Worm (Caenorhabditis elegans) whole organism, L2 larva: ENCODE data around the gene Y48D7A.1.

Experiments
- fos-1 ChIP-seq: fragments of 150-350 bp; optimal IDR thresholded peaks from 2 replicates; lab custom pipeline; 2014; ENCODE audit warnings: missing biosample characterization, missing genetic modification characterization
- lsy-2 ChIP-seq, 2 experiments: fragments of 150-350 bp in 1 of 2; sonication (generic microtip) in 1 of 2; optimal IDR thresholded peaks; 2 replicates each; lab custom pipeline; 2014 to 2017; ENCODE audit warnings: missing biosample characterization in 2 of 2, missing genetic modification characterization in 2 of 2
- nhr-237 ChIP-seq: fragments of 150-350 bp; optimal IDR thresholded peaks from 2 replicates; lab custom pipeline; 2014; ENCODE audit warnings: missing biosample characterization, missing genetic modification characterization
- unc-62 ChIP-seq: fragments of 150-350 bp; optimal IDR thresholded peaks from 2 replicates; lab custom pipeline; 2014; ENCODE audit warnings: missing biosample characterization, missing genetic modification reagents, missing genetic modification characterization

DNA sequence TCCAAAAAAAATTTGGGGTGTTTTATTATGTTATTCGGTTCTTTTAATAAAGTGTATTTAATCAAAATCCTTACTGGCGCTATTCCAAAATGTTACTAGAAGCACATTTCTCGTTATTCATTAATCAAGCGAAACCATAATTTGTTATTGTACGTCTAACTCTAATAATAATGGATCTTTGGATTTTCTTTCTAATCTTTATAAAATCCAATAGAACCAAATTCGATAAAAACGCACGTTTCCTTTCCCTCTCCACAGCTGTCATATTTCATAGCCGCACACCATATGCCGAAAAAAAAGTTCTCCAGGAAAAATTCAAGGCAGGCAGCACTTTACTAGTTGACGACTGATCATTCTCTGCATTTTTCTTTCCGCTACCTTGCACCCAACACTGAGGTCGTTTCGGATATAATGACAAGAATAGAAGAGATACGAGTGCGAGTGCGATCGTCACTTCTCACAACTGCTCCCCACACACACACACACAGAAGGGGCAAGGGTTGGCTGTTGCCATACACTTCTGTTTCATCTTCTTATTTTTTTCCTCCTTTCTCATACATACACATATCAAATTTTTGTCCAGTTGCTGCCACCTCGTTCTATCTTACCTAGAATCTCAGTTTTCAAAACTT lies 14.4 kb downstream of the Y48D7A.1 start:
- TF ChIP-seq unc-62 (GFP tag; lab: Kevin White, UChicago): no peak
- TF ChIP-seq fos-1: no peak
- TF ChIP-seq nhr-237 (tag; lab: Kevin White, UChicago): no peak
- peak in 1 of 2 experiments; percentile 10 for TF ChIP-seq lsy-2 (tag; optimal IDR thresholded peaks at IDR 0.05; lab: Kevin White, UChicago)
